Fruit fly (Drosophila melanogaster): ENCODE data around the gene lft.

DNA sequence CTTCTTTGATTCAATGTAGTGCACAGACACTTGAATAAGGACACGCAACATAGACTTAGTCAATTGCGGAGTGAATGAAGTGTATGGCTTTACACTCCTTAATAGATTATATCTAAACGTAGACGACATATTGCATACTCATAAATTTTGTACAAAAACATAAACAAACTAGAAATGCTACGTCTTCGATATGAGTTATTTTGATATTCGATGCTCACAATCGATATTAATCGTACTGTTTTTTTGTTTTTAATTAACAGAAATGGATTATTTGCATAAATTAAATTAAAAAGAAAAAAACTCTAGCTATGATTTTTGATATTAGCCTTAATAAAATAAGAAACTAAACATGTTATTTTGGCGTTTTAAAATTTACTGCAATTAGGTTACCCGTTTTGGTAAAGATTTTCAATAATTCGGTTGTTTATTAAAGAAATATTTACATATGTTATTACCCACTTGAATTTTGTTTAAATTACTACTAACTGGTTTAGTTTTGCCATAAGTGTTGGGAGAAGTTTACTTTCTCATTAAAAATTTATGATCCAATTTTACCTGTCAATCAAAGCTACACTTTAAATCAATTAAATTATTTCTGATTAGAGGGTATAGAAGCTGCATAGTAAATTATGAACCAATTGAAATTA, 40.9 kb downstream of the lft start, which contains the start of the genes CG17768, LSm-4 and Ir31a:
- TF ChIP-seq ken (GFP tag; IDR thresholded peaks at IDR 0.05) (no peak), psq (GFP tag; optimal IDR thresholded peaks at IDR 0.05) (no peak), CG11398 (GFP tag; optimal IDR thresholded peaks at IDR 0.05) (no peak)

All from whole organism, embryonic.